Worm (Caenorhabditis elegans) whole organism, L4 larva: Measurements from ENCODE around the gene col-8.

Experiments used
- F26F4.8 ChIP-seq: fragments of 200-800 bp; sonication (Bioruptor generic); conservative IDR thresholded peaks from 2 replicates; pipeline ENCODE4 v1.3.6; 2022; ENCODE audit warnings: missing genetic modification characterization, missing compliant biosample characterization
- T20F7.1 ChIP-seq: fragments of 200-800 bp; sonication (Bioruptor generic); optimal IDR thresholded peaks from 2 replicates; lab custom pipeline; 2018; ENCODE audit warnings: mild to moderate bottlenecking, missing genetic modification characterization, missing compliant biosample characterization
- aha-1 ChIP-seq: fragments of 150-350 bp; peaks from one replicate; lab custom pipeline; 2014; ENCODE audit warnings: missing biosample characterization, missing genetic modification characterization
- ceh-32 ChIP-seq: sonication (generic microtip); optimal IDR thresholded peaks from 2 replicates; lab custom pipeline; 2016; ENCODE audit warnings: mild to moderate bottlenecking, missing genetic modification characterization, missing compliant biosample characterization; ENCODE audit not compliant: poor library complexity
- ceh-62 ChIP-seq: sonication (generic microtip); optimal IDR thresholded peaks from 2 replicates; lab custom pipeline; 2017; ENCODE audit warnings: missing biosample characterization, missing genetic modification characterization
- cey-2 ChIP-seq: sonication (generic microtip); optimal IDR thresholded peaks from 3 replicates; lab custom pipeline; 2017; ENCODE audit warnings: missing genetic modification characterization, mild to moderate bottlenecking, missing compliant biosample characterization, antibody characterized with exemption, borderline replicate concordance; ENCODE audit not compliant: insufficient read depth
- ctbp-1 ChIP-seq: fragments of 200-800 bp; sonication (Bioruptor generic); IDR thresholded peaks from 2 replicates; pipeline ENCODE4 v1.3.6; 2022; ENCODE audit warnings: missing genetic modification reagents, missing genetic modification characterization, missing compliant biosample characterization
- daf-16 ChIP-seq, 3 experiments: sonication (generic microtip); optimal IDR thresholded peaks; 2 replicates each; lab custom pipeline; 2016 to 2017; ENCODE audit warnings: missing genetic modification characterization in 3 of 3, missing genetic modification reagents in 3 of 3, mild to moderate bottlenecking in 2 of 3, missing compliant biosample characterization in 2 of 3, missing biosample characterization in 1 of 3, moderate library complexity in 1 of 3
- dmd-6 ChIP-seq: fragments of 200-800 bp; sonication (Bioruptor generic); IDR thresholded peaks from 2 replicates; pipeline ENCODE4 v1.3.6; 2022; ENCODE audit warnings: missing genetic modification reagents, missing genetic modification characterization, missing compliant biosample characterization
- dpl-1 ChIP-seq: fragments of 150-350 bp; optimal IDR thresholded peaks from 2 replicates; lab custom pipeline; 2014; ENCODE audit warnings: missing biosample characterization, missing genetic modification reagents, missing genetic modification characterization
- duxl-1 ChIP-seq: sonication (generic microtip); optimal IDR thresholded peaks from 2 replicates; lab custom pipeline; 2016; ENCODE audit warnings: mild to moderate bottlenecking, missing genetic modification characterization, moderate library complexity, missing compliant biosample characterization; ENCODE audit not compliant: poor library complexity
- fkh-10 ChIP-seq: fragments of 150-350 bp; optimal IDR thresholded peaks from 2 replicates; lab custom pipeline; 2014; ENCODE audit warnings: missing biosample characterization, missing genetic modification reagents, missing genetic modification characterization
- gei-8 ChIP-seq: fragments of 200-800 bp; sonication (Bioruptor generic); optimal IDR thresholded peaks from 2 replicates; lab custom pipeline; 2018; ENCODE audit warnings: mild to moderate bottlenecking, missing genetic modification characterization, missing compliant biosample characterization
- hif-1 ChIP-seq, 2 experiments: sonication (generic microtip); optimal IDR thresholded peaks; 2 replicates each; lab custom pipeline; 2016 to 2017; ENCODE audit warnings: missing compliant biosample characterization in 2 of 2, missing genetic modification characterization in 2 of 2, missing genetic modification reagents in 2 of 2, missing genotype in 2 of 2, mild to moderate bottlenecking in 1 of 2
- hlh-30 ChIP-seq: sonication (generic microtip); optimal IDR thresholded peaks from 2 replicates; lab custom pipeline; 2017; ENCODE audit warnings: antibody characterized with exemption, mild to moderate bottlenecking, missing genetic modification characterization, missing compliant biosample characterization; ENCODE audit not compliant: insufficient read depth
- lin-29 ChIP-seq: fragments of 200-800 bp; sonication (Bioruptor generic); IDR thresholded peaks from 2 replicates; pipeline ENCODE4 v1.3.6; 2022; ENCODE audit warnings: missing genetic modification reagents, missing genetic modification characterization, missing compliant biosample characterization
- lin-38 ChIP-seq: fragments of 200-800 bp; sonication (Bioruptor generic); IDR thresholded peaks from 2 replicates; pipeline ENCODE4 v1.3.6; 2022; ENCODE audit warnings: missing genetic modification reagents, missing genetic modification characterization, missing compliant biosample characterization
- lin-39 ChIP-seq: fragments of 150-350 bp; optimal IDR thresholded peaks from 2 replicates; lab custom pipeline; 2014; ENCODE audit warnings: missing biosample characterization, missing genetic modification reagents, missing genetic modification characterization
- lsy-2 ChIP-seq, 2 experiments: fragments of 150-350 bp in 1 of 2; sonication (generic microtip) in 1 of 2; optimal IDR thresholded peaks; 2 replicates each; lab custom pipeline; 2014 to 2017; ENCODE audit warnings: missing biosample characterization in 2 of 2, missing genetic modification characterization in 2 of 2
- mdl-1 ChIP-seq, 2 experiments: fragments of 150-350 bp in 1 of 2; sonication (generic microtip) in 1 of 2; optimal IDR thresholded peaks; 2 replicates each; lab custom pipeline; 2014 to 2017; ENCODE audit warnings: missing biosample characterization in 2 of 2, missing genetic modification characterization in 2 of 2
- mep-1 ChIP-seq: fragments of 150-350 bp; sonication (generic microtip); optimal IDR thresholded peaks from 3 replicates; lab custom pipeline; 2014; ENCODE audit warnings: missing biosample characterization, missing genetic modification characterization
- mes-2 ChIP-seq: sonication (generic microtip); optimal IDR thresholded peaks from 2 replicates; lab custom pipeline; 2016; ENCODE audit warnings: missing genotype, mild to moderate bottlenecking, missing genetic modification characterization, missing compliant biosample characterization; ENCODE audit not compliant: poor library complexity, severe bottlenecking
- mxl-3 ChIP-seq: fragments of 200-800 bp; sonication (Bioruptor generic); optimal IDR thresholded peaks from 2 replicates; lab custom pipeline; 2018; ENCODE audit warnings: mild to moderate bottlenecking, missing genetic modification characterization, missing compliant biosample characterization
- nhr-102 ChIP-seq: sonication (generic microtip); optimal IDR thresholded peaks from 2 replicates; lab custom pipeline; 2016; ENCODE audit warnings: mild to moderate bottlenecking, missing genetic modification characterization, moderate library complexity, missing compliant biosample characterization
- nhr-111 ChIP-seq: fragments of 200-800 bp; sonication (Bioruptor generic); optimal IDR thresholded peaks from 2 replicates; lab custom pipeline; 2018; ENCODE audit warnings: mild to moderate bottlenecking, missing genetic modification characterization, missing compliant biosample characterization
- nhr-28 ChIP-seq: fragments of 150-350 bp; optimal IDR thresholded peaks from 2 replicates; lab custom pipeline; 2014; ENCODE audit warnings: missing biosample characterization, missing genetic modification characterization
- nhr-41 ChIP-seq: fragments of 200-800 bp; sonication (Bioruptor generic); IDR thresholded peaks from 2 replicates; pipeline ENCODE4 v1.3.6; 2022; ENCODE audit warnings: missing genetic modification reagents, missing genetic modification characterization, missing compliant biosample characterization
- nhr-42 ChIP-seq: fragments of 200-800 bp; sonication (Bioruptor generic); IDR thresholded peaks from 2 replicates; pipeline ENCODE4 v1.3.6; 2022; ENCODE audit warnings: missing genetic modification characterization, missing compliant biosample characterization
- pha-4 ChIP-seq, 2 experiments: fragments of 150-350 bp in 1 of 2; fragments of 200-800 bp in 1 of 2; sonication (Bioruptor generic) in 1 of 2; IDR thresholded peaks in 1 of 2; optimal IDR thresholded peaks in 1 of 2; 2 replicates each; pipeline versions ENCODE4 v1.3.6 to Lab custom; 2014 to 2022; ENCODE audit warnings: missing genetic modification characterization in 2 of 2, missing genetic modification reagents in 2 of 2, missing biosample characterization in 1 of 2, missing compliant biosample characterization in 1 of 2
- rbr-2 ChIP-seq: sonication (generic microtip); optimal IDR thresholded peaks from 2 replicates; lab custom pipeline; 2016; ENCODE audit warnings: missing genotype, missing genetic modification characterization, missing compliant biosample characterization
- set-16 ChIP-seq: fragments of 200-800 bp; sonication (Bioruptor generic); IDR thresholded peaks from 2 replicates; pipeline ENCODE4 v1.3.6; 2022; ENCODE audit warnings: missing genetic modification reagents, missing genetic modification characterization, missing compliant biosample characterization
- skn-1 ChIP-seq: fragments of 150-350 bp; optimal IDR thresholded peaks from 2 replicates; lab custom pipeline; 2014; ENCODE audit warnings: missing biosample characterization, missing genetic modification characterization
- snpc-1.2 ChIP-seq: fragments of 200-800 bp; sonication (Bioruptor generic); IDR thresholded peaks from 2 replicates; pipeline ENCODE4 v1.3.6; 2022; ENCODE audit warnings: missing genetic modification reagents, missing genetic modification characterization, missing compliant biosample characterization
- tra-1 ChIP-seq: fragments of 200-800 bp; sonication (Bioruptor generic); IDR thresholded peaks from 2 replicates; pipeline ENCODE4 v1.3.6; 2022; ENCODE audit warnings: missing genetic modification reagents, missing genetic modification characterization, missing compliant biosample characterization
- zag-1 ChIP-seq: fragments of 150-350 bp; optimal IDR thresholded peaks from 2 replicates; lab custom pipeline; 2014; ENCODE audit warnings: missing biosample characterization, missing genetic modification characterization
- ztf-7 ChIP-seq: fragments of 150-350 bp; optimal IDR thresholded peaks from 2 replicates; lab custom pipeline; 2014; ENCODE audit warnings: missing biosample characterization, missing genetic modification characterization

col-8 gene

DNA sequence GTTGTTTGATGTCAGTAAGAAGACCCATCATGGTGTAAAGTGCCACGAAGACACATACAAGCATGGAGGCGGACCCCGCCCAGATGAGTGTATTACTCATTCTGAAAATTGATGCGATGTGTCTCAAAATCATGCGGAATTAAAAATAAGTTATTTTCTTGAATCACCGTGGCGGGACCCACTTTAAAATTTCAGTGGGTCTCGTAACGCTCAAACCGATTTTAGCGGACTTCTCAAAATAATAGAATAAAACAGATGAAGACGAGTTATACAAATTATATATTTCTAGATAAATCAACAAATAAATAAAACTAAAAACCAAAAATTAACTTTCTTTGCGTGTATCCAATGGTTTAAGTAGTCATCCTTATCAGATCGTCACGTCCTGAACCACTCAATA is at the start of gene col-8:
TSS of gene col-8 (minus strand) at position 101 of the 400 bp plus-strand sequence.
- TF ChIP-seq gei-8 (GFP tag; lab: Kevin White, UChicago) = no peak
- no peak for TF ChIP-seq nhr-111 (GFP tag; lab: Kevin White, UChicago)
- no peak for TF ChIP-seq ceh-32 (tag; lab: Kevin White, UChicago)

DNA sequence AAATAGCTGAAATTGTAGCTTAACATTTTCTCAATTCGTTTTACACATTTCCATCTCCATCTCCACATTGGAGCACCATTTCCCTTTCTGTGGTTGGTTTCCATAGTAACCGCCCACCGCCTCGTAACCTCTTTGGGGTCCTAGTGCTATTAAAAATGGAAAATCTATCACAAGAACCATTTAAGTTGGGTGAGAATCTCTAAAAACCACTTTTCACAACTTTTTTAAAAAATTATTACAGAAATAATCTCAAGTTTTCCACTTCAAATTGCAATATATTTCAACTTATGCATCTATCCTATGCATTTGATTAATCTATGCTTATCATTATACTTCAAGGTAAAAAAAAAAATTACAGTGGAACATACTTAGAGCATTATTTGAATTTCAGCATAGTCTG is 49.6 kb upstream of the col-8 start, which contains the start of gene tmem-17:
TSS of gene tmem-17 (plus strand) at position 301 of the 400 bp plus-strand sequence.
- TF ChIP-seq tra-1 (GFP tag; lab: Robert Waterston, UW) (no peak), ceh-62 (tag; lab: Kevin White, UChicago) (no peak), nhr-28 (no peak), ztf-7 (tag; lab: Kevin White, UChicago) (no peak), pha-4 (GFP tag; IDR thresholded peaks at IDR 0.05; lab: Robert Waterston, UW) (no peak), pha-4 (tag; optimal IDR thresholded peaks at IDR 0.05; lab: Kevin White, UChicago) (no peak), mdl-1 (tag; optimal IDR thresholded peaks at IDR 0.05; lab: Kevin White, UChicago) (no peak), snpc-1.2 (no peak), skn-1 (no peak), lin-29 (GFP tag; lab: Robert Waterston, UW) (no peak), hif-1 (tag; optimal IDR thresholded peaks at IDR 0.05; lab: Kevin White, UChicago) (no peak), lsy-2 (tag; optimal IDR thresholded peaks at IDR 0.05; lab: Kevin White, UChicago) (no peak), nhr-102 (no peak), nhr-111 (GFP tag; lab: Kevin White, UChicago) (no peak), ctbp-1 (GFP tag; lab: Robert Waterston, UW) (no peak), zag-1 (tag; lab: Kevin White, UChicago) (no peak), aha-1 (no peak), nhr-41 (GFP tag; lab: Robert Waterston, UW) (no peak)

DNA sequence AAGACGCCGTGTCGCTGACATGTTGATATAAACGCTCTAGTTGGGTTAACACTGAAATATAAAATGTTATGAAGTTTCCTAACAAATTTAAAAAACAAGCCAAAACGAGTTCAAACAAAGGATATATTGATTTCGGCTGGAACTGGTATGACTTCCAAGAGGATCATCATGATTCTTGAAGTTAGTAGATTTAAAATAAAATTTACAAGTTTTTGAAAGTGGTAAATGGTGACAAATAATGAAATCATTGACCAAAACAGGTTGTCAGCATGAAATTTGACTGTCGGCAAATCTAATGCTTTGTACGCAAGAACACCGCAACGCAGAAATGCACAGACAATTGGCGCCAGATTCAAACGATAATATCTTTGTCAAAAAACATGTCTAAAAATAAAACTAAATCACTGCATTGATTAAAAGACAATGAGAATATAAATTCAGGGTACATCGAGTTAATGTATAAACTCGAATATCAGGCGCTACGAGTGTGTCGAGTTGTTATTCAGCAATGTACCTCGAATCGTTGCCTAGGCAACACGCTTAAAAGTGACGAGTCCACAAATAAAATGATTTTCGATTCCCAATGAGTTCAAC is 48.2 kb upstream of the col-8 start, which contains the start of the genes ubc-18 and R01H2.8:
TSS of gene ubc-18 (minus strand) at position 51 of the 594 bp plus-strand sequence.
TSS of gene R01H2.8 (plus strand) at position 544 of the 594 bp plus-strand sequence.
- TF ChIP-seq mep-1 (tag; lab: Kevin White, UChicago) (peak; percentile 5), T20F7.1 (GFP tag; lab: Kevin White, UChicago) (peak; percentile 20), mxl-3 (GFP tag; lab: Kevin White, UChicago) (no peak), lin-38 (GFP tag; lab: Robert Waterston, UW) (peak; percentile 53), hlh-30 (tag; lab: Kevin White, UChicago) (peak; percentile 16), nhr-42 (GFP tag; lab: Robert Waterston, UW) (no peak), daf-16 (GFP tag; optimal IDR thresholded peaks at IDR 0.05; lab: Kevin White, UChicago) (no peak), daf-16 (tag; optimal IDR thresholded peaks at IDR 0.05; lab: Kevin White, UChicago) (peak; percentile 48), lsy-2 (tag; optimal IDR thresholded peaks at IDR 0.05; lab: Kevin White, UChicago) (peak in 1 of 2 experiments; percentile 63), dpl-1 (GFP tag; lab: Kevin White, UChicago) (peak; percentile 91), dmd-6 (GFP tag; lab: Robert Waterston, UW) (no peak), snpc-1.2 (no peak), mes-2 (peak; percentile 62)

DNA sequence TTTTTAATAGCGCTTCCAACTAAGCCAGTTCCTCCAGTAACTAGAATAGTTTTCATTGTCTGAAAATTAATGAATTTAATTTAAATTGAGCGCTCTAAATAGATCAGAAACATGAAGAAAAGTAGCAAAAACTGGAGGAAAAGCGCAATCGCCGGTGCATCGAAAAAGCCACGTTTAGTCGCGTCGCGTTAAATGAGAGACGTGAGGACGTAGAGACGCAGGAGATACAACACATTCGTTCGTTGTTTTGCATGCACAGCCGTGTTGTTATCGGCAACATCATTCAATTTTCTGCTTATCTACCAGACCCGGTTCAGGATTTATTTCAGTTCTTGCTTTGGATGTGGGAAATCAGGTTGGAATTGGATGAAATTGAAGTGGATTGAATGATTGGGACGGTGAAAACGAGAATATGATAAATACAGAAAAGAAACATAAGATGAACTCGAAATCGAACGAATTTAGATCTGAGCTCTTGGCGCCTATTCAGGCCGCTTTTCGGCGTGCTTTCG is 47.0 kb upstream of the col-8 start, which contains the start of gene ger-1:
TSS of gene ger-1 (minus strand) at position 93 of the 512 bp plus-strand sequence.
- TF ChIP-seq rbr-2 (tag; lab: Kevin White, UChicago) = no peak
- TF ChIP-seq lin-39 (tag; lab: Kevin White, UChicago) = no peak
- no peak for TF ChIP-seq set-16
- TF ChIP-seq ceh-62 (tag; lab: Kevin White, UChicago) = no peak
- no peak for TF ChIP-seq fkh-10 (GFP tag; lab: Kevin White, UChicago)
- TF ChIP-seq cey-2 (tag; lab: Kevin White, UChicago) = no peak
- TF ChIP-seq mes-2 = peak; percentile 56
- TF ChIP-seq duxl-1 (tag; lab: Kevin White, UChicago) = no peak
- TF ChIP-seq aha-1 = peak; percentile 39
- no peak for TF ChIP-seq F26F4.8 (GFP tag; lab: Robert Waterston, UW)
- no peak for TF ChIP-seq mxl-3 (GFP tag; lab: Kevin White, UChicago)
